Fruit fly (Drosophila melanogaster): ENCODE measurements around the gene Ser6.

dm6 chrX:20965369-20966040 lies 2.2 kb upstream of the Ser6 start, which contains the start of gene CG1304:
- TF ChIP-seq ttk (optimal IDR thresholded peaks at IDR 0.05): no peak
- no peak for TF ChIP-seq Myc (optimal IDR thresholded peaks at IDR 0.05)
- no peak for TF ChIP-seq insv (optimal IDR thresholded peaks at IDR 0.05)
- TF ChIP-seq h (optimal IDR thresholded peaks at IDR 0.05): no peak
- no peak for TF ChIP-seq Sin3A (optimal IDR thresholded peaks at IDR 0.05)
- TF ChIP-seq psq (optimal IDR thresholded peaks at IDR 0.05): no peak

Measured in Kc167 (cell line).